Fruit fly (Drosophila melanogaster) whole organism, prepupa: ENCODE measurements around the gene Taf4.
A peak's percentile ranks its signal among the peaks of the same experiment; 100 is the strongest.

Source experiments
- CG32006 ChIP-seq: fragments of 200-800 bp; sonication (Bioruptor generic); optimal IDR thresholded peaks from 3 replicates; lab custom pipeline; 2017; ENCODE audit warnings: missing biosample characterization, mild to moderate bottlenecking, missing genetic modification characterization
- CG6854 ChIP-seq: fragments of 200-800 bp; sonication (Bioruptor generic); optimal IDR thresholded peaks from 2 replicates; lab custom pipeline; 2017; ENCODE audit warnings: missing biosample characterization, mild to moderate bottlenecking, missing genetic modification characterization
- Gug ChIP-seq: fragments of 200-800 bp; sonication (Bioruptor generic); IDR thresholded peaks from 2 replicates; pipeline ENCODE4 v1.3.6; 2022; ENCODE audit warnings: missing biosample characterization, missing genetic modification characterization
- Hr39 ChIP-seq: fragments of 200-800 bp; sonication (Bioruptor generic); optimal IDR thresholded peaks from 2 replicates; lab custom pipeline; 2016; ENCODE audit warnings: missing biosample characterization, missing genetic modification characterization
- spab ChIP-seq: fragments of 200-800 bp; sonication (Bioruptor generic); optimal IDR thresholded peaks from 2 replicates; lab custom pipeline; 2017; ENCODE audit warnings: missing biosample characterization, mild to moderate bottlenecking, missing genetic modification characterization, missing genetic modification reagents

- TF ChIP-seq CG6854 (GFP tag; lab: Kevin White, UChicago) (no peak), CG32006 (peak; percentile 52), Gug (GFP tag; lab: Robert Waterston, UW) (no peak), Hr39 (GFP tag; lab: Kevin White, UChicago) (peak; percentile 23), spab (GFP tag; lab: Kevin White, UChicago) (no peak)
These were observed 36.6 kb downstream of the Taf4 start for dm6 chr3L:16149418-16150160.
